Fruit fly (Drosophila melanogaster) whole organism, embryonic: ENCODE results near the gene CG6788.

Source experiments
- ATbp ChIP-seq: fragments of 200-800 bp; sonication (Bioruptor generic); optimal IDR thresholded peaks from 2 replicates; lab custom pipeline; 2017; ENCODE audit warnings: missing biosample characterization, mild to moderate bottlenecking, missing genetic modification characterization, missing genetic modification reagents
- BEAF-32 ChIP-seq: fragments of 200-800 bp; sonication (Bioruptor generic); optimal IDR thresholded peaks from 3 replicates; lab custom pipeline; 2017; ENCODE audit warnings: missing biosample characterization, missing genetic modification characterization, mild to moderate bottlenecking, moderate library complexity, missing genetic modification reagents
- Blimp-1 ChIP-seq: fragments of 200-800 bp; sonication (Bioruptor generic); optimal IDR thresholded peaks from 3 replicates; lab custom pipeline; 2018; ENCODE audit warnings: missing biosample characterization, missing genetic modification characterization, mild to moderate bottlenecking, moderate library complexity, missing genetic modification reagents
- CG1024 ChIP-seq: fragments of 200-800 bp; sonication (Bioruptor generic); IDR thresholded peaks from 2 replicates; pipeline ENCODE4 v1.3.6; 2022; ENCODE audit warnings: missing biosample characterization, missing genetic modification characterization
- CG10267 ChIP-seq: fragments of 200-800 bp; sonication (Bioruptor generic); optimal IDR thresholded peaks from 2 replicates; lab custom pipeline; 2018; ENCODE audit warnings: missing biosample characterization, mild to moderate bottlenecking, missing genetic modification characterization, moderate library complexity
- CG10274 ChIP-seq: fragments of 200-800 bp; sonication (Bioruptor generic); optimal IDR thresholded peaks from 3 replicates; lab custom pipeline; 2017; ENCODE audit warnings: missing biosample characterization, mild to moderate bottlenecking, missing genetic modification characterization
- CG11093 ChIP-seq: fragments of 200-800 bp; sonication (Bioruptor generic); IDR thresholded peaks from 3 replicates; pipeline ENCODE4 v1.3.6; 2022; ENCODE audit warnings: missing biosample characterization, missing genetic modification characterization
- CG12104 ChIP-seq: fragments of 200-800 bp; sonication (Bioruptor generic); optimal IDR thresholded peaks from 3 replicates; lab custom pipeline; 2016; ENCODE audit warnings: missing biosample characterization, missing genetic modification characterization
- CG12769 ChIP-seq: fragments of 200-800 bp; sonication (Bioruptor generic); optimal IDR thresholded peaks from 2 replicates; lab custom pipeline; 2019; ENCODE audit warnings: missing biosample characterization, mild to moderate bottlenecking, missing genetic modification characterization, moderate library complexity
- CG13424 ChIP-seq: fragments of 200-800 bp; sonication (Bioruptor generic); optimal IDR thresholded peaks from 2 replicates; lab custom pipeline; 2019; ENCODE audit warnings: missing biosample characterization, mild to moderate bottlenecking, missing genetic modification characterization, moderate library complexity
- CG13624 ChIP-seq: fragments of 200-800 bp; sonication (Bioruptor generic); optimal IDR thresholded peaks from 2 replicates; lab custom pipeline; 2016; ENCODE audit warnings: missing biosample characterization, missing genetic modification characterization
- CG13775 ChIP-seq: fragments of 200-800 bp; sonication (Bioruptor generic); optimal IDR thresholded peaks from 3 replicates; lab custom pipeline; 2017; ENCODE audit warnings: missing biosample characterization, mild to moderate bottlenecking, missing genetic modification characterization
- CG14965 ChIP-seq: fragments of 200-800 bp; sonication (Bioruptor generic); optimal IDR thresholded peaks from 2 replicates; lab custom pipeline; 2016; ENCODE audit warnings: missing biosample characterization, missing genetic modification characterization, borderline replicate concordance
- CG15479 ChIP-seq: fragments of 200-800 bp; sonication (Bioruptor generic); optimal IDR thresholded peaks from 3 replicates; lab custom pipeline; 2019; ENCODE audit warnings: missing biosample characterization, mild to moderate bottlenecking, missing genetic modification characterization, moderate library complexity
- CG1602 ChIP-seq: fragments of 200-800 bp; sonication (Bioruptor generic); optimal IDR thresholded peaks from 3 replicates; lab custom pipeline; 2016; ENCODE audit warnings: missing biosample characterization, missing genetic modification characterization
- CG16863 ChIP-seq: fragments of 200-800 bp; sonication (Bioruptor generic); optimal IDR thresholded peaks from 3 replicates; lab custom pipeline; 2016; ENCODE audit warnings: missing biosample characterization, missing genetic modification characterization
- CG17802 ChIP-seq: fragments of 200-800 bp; sonication (Bioruptor generic); optimal IDR thresholded peaks from 2 replicates; lab custom pipeline; 2018; ENCODE audit warnings: missing biosample characterization, mild to moderate bottlenecking, missing genetic modification characterization, moderate library complexity
- CG2120 ChIP-seq: fragments of 200-800 bp; sonication (Bioruptor generic); optimal IDR thresholded peaks from 3 replicates; lab custom pipeline; 2016; ENCODE audit warnings: missing biosample characterization, missing genetic modification characterization
- CG32532 ChIP-seq: fragments of 200-800 bp; sonication (Bioruptor generic); IDR thresholded peaks from 2 replicates; pipeline ENCODE4 v1.3.6; 2022; ENCODE audit warnings: missing biosample characterization, missing genetic modification characterization
- CG7987 ChIP-seq: fragments of 200-800 bp; sonication (Bioruptor generic); optimal IDR thresholded peaks from 2 replicates; lab custom pipeline; 2018; ENCODE audit warnings: missing biosample characterization, mild to moderate bottlenecking, missing genetic modification characterization, moderate library complexity
- CG8290 ChIP-seq, 3 experiments: fragments of 200-800 bp; sonication (Bioruptor generic); optimal IDR thresholded peaks; 2 replicates each; lab custom pipeline; 2016 to 2019; ENCODE audit warnings: missing biosample characterization in 3 of 3, missing genetic modification characterization in 3 of 3, mild to moderate bottlenecking in 2 of 3, moderate library complexity in 1 of 3
- CG9797 ChIP-seq: fragments of 200-800 bp; sonication (Bioruptor generic); optimal IDR thresholded peaks from 3 replicates; lab custom pipeline; 2018; ENCODE audit warnings: missing biosample characterization, mild to moderate bottlenecking, missing genetic modification characterization
- Doc3 ChIP-seq: fragments of 200-800 bp; sonication (Bioruptor generic); IDR thresholded peaks from 3 replicates; pipeline ENCODE4 v1.3.6; 2022; ENCODE audit warnings: missing biosample characterization, missing genetic modification characterization; ENCODE audit not compliant: partially characterized antibody
- Fer3 ChIP-seq: fragments of 200-800 bp; sonication (Bioruptor generic); optimal IDR thresholded peaks from 2 replicates; lab custom pipeline; 2018; ENCODE audit warnings: missing biosample characterization, mild to moderate bottlenecking, missing genetic modification characterization, moderate library complexity
- HLH4C ChIP-seq: fragments of 200-800 bp; sonication (Bioruptor generic); IDR thresholded peaks from 3 replicates; pipeline ENCODE4 v1.3.6; 2022; ENCODE audit warnings: missing biosample characterization, missing genetic modification characterization; ENCODE audit not compliant: partially characterized antibody
- Hmr ChIP-seq: fragments of 200-800 bp; sonication (Bioruptor generic); optimal IDR thresholded peaks from 3 replicates; lab custom pipeline; 2017; ENCODE audit warnings: mild to moderate bottlenecking, missing biosample characterization, missing genetic modification reagents, missing genetic modification characterization
- Max ChIP-seq: fragments of 200-800 bp; sonication (Bioruptor generic); optimal IDR thresholded peaks from 2 replicates; lab custom pipeline; 2016; ENCODE audit warnings: missing biosample characterization, mild to moderate bottlenecking, missing genetic modification characterization
- Stat92E ChIP-seq, 3 experiments: fragments of >200 bp in 2 of 3; fragments of 200-800 bp in 1 of 3; sonication (Bioruptor generic) in 1 of 3; optimal IDR thresholded peaks; 2 replicates each; lab custom pipeline; 2017 to 2019; ENCODE audit warnings: missing biosample characterization in 3 of 3, missing genetic modification characterization in 3 of 3, mild to moderate bottlenecking in 1 of 3, moderate library complexity in 1 of 3
- amos ChIP-seq: fragments of 200-800 bp; sonication (Bioruptor generic); IDR thresholded peaks from 2 replicates; pipeline ENCODE4 v1.3.6; 2022; ENCODE audit warnings: missing biosample characterization, missing genetic modification characterization; ENCODE audit not compliant: partially characterized antibody
- ara ChIP-seq: fragments of 200-800 bp; sonication (Bioruptor generic); IDR thresholded peaks from 2 replicates; pipeline ENCODE4 v1.3.6; 2022; ENCODE audit warnings: missing biosample characterization, missing genetic modification characterization
- chn ChIP-seq: fragments of 200-800 bp; sonication (Bioruptor generic); optimal IDR thresholded peaks from 2 replicates; lab custom pipeline; 2016; ENCODE audit warnings: missing biosample characterization, missing genetic modification characterization
- crp ChIP-seq, 2 experiments: fragments of 200-800 bp; sonication (Bioruptor generic); optimal IDR thresholded peaks; 2 replicates in 1 of 2; 3 replicates in 1 of 2; lab custom pipeline; 2017; ENCODE audit warnings: missing biosample characterization in 2 of 2, missing genetic modification characterization in 2 of 2, mild to moderate bottlenecking in 1 of 2, moderate library complexity in 1 of 2
- eyg ChIP-seq: fragments of 200-800 bp; sonication (Bioruptor generic); optimal IDR thresholded peaks from 3 replicates; lab custom pipeline; 2016; ENCODE audit warnings: missing biosample characterization, missing genetic modification characterization
- fd96Cb ChIP-seq: fragments of 200-800 bp; sonication (Bioruptor generic); optimal IDR thresholded peaks from 2 replicates; lab custom pipeline; 2018; ENCODE audit warnings: missing biosample characterization, mild to moderate bottlenecking, missing genetic modification characterization, moderate library complexity
- fu2 ChIP-seq: fragments of 200-800 bp; sonication (Bioruptor generic); optimal IDR thresholded peaks from 2 replicates; lab custom pipeline; 2016; ENCODE audit warnings: missing biosample characterization, missing genetic modification characterization
- gcm ChIP-seq: fragments of 200-800 bp; sonication (Bioruptor generic); optimal IDR thresholded peaks from 2 replicates; lab custom pipeline; 2019; ENCODE audit warnings: missing biosample characterization, mild to moderate bottlenecking, missing genetic modification characterization, moderate library complexity
- gsb-n ChIP-seq: fragments of 200-800 bp; sonication (Bioruptor generic); optimal IDR thresholded peaks from 3 replicates; lab custom pipeline; 2018; ENCODE audit warnings: missing biosample characterization, mild to moderate bottlenecking, missing genetic modification characterization
- jigr1 ChIP-seq: fragments of 200-800 bp; sonication (Bioruptor generic); IDR thresholded peaks from 3 replicates; pipeline ENCODE4 v1.3.6; 2022; ENCODE audit warnings: missing biosample characterization, missing genetic modification characterization
- luna ChIP-seq: fragments of 200-800 bp; sonication (Bioruptor generic); optimal IDR thresholded peaks from 2 replicates; lab custom pipeline; 2016; ENCODE audit warnings: missing biosample characterization, missing genetic modification characterization
- mld ChIP-seq: fragments of 200-800 bp; sonication (Bioruptor generic); IDR thresholded peaks from 3 replicates; pipeline ENCODE4 v1.3.6; 2022; ENCODE audit warnings: missing biosample characterization, missing genetic modification characterization; ENCODE audit not compliant: partially characterized antibody
- nom ChIP-seq: fragments of 200-800 bp; sonication (Bioruptor generic); optimal IDR thresholded peaks from 2 replicates; lab custom pipeline; 2017; ENCODE audit warnings: missing biosample characterization, missing genetic modification characterization, mild to moderate bottlenecking, moderate library complexity, missing genetic modification reagents
- repo ChIP-seq: fragments of 200-800 bp; sonication (Bioruptor generic); optimal IDR thresholded peaks from 2 replicates; lab custom pipeline; 2016; ENCODE audit warnings: missing biosample characterization, missing genetic modification characterization
- row ChIP-seq: fragments of 200-800 bp; sonication (Bioruptor generic); IDR thresholded peaks from 3 replicates; pipeline ENCODE4 v1.3.6; 2022; ENCODE audit warnings: missing biosample characterization, missing genetic modification characterization
- tin ChIP-seq: fragments of 200-800 bp; sonication (Bioruptor generic); optimal IDR thresholded peaks from 3 replicates; lab custom pipeline; 2016; ENCODE audit warnings: missing biosample characterization, missing genetic modification characterization
- trem ChIP-seq: fragments of 200-800 bp; optimal IDR thresholded peaks from 3 replicates; lab custom pipeline; 2019; ENCODE audit warnings: missing biosample characterization, mild to moderate bottlenecking, missing genetic modification characterization, moderate library complexity
- unc-4 ChIP-seq: fragments of 200-800 bp; sonication (Bioruptor generic); IDR thresholded peaks from 2 replicates; pipeline ENCODE4 v1.3.6; 2022; ENCODE audit warnings: missing biosample characterization, missing genetic modification characterization; ENCODE audit not compliant: partially characterized antibody

The CG6788 gene

DNA sequence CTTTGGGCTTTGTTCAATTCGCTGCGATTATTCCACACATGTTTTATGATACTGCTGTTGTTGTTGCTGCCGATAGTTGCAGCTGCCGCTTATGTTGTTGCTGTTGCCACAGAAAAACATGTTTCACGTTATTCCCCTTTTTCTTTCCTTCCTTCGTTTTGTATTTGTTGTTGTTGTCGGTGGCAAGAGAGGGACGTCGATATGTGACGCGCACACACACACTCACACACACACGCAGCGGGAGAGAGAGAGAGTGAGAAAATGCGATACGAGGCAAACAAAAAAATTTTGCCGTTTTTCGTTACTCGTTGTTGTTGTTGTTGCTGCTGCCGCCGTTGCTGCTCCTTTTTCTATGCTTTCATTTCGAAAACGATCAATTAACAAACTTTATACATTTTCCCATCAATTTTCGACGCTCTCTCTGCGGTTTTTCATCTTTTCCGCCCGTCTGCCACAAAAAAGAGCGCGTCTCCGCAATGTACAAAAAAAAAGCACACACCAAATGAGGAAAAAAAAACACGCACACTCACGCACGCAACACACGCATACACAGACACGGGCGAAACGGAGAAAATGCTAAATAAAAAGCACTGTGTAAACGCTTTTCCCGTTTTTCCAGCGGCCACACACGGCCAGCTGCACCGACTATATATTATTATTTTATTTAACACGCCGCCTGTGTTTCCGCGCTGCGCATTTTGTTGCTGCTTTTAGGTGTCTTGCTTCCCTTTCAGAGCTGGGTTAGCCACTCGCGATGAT, 1.3 kb upstream of the CG6788 start (continued):
- TF ChIP-seq crp (GFP tag; optimal IDR thresholded peaks at IDR 0.05; lab: Kevin White, UChicago) = no peak
- TF ChIP-seq jigr1 = no peak
- no peak for TF ChIP-seq chn (GFP tag; lab: Kevin White, UChicago)
- no peak for TF ChIP-seq gcm (GFP tag; lab: Kevin White, UChicago)
- no peak for TF ChIP-seq CG11093 (GFP tag; lab: Robert Waterston, UW)
- TF ChIP-seq trem (tag; lab: Kevin White, UChicago) = no peak
- no peak for TF ChIP-seq unc-4 (GFP tag; lab: Robert Waterston, UW)
- TF ChIP-seq eyg (GFP tag; lab: Kevin White, UChicago) = no peak
- TF ChIP-seq CG17802 (tag; lab: Kevin White, UChicago) = no peak
- TF ChIP-seq CG12769 (tag; lab: Kevin White, UChicago) = peak; percentile 35
- TF ChIP-seq repo (GFP tag; lab: Kevin White, UChicago) = no peak
- no peak for TF ChIP-seq ara (GFP tag; lab: Robert Waterston, UW)
- TF ChIP-seq CG9797 (GFP tag; lab: Kevin White, UChicago) = no peak
- TF ChIP-seq nom (GFP tag; lab: Kevin White, UChicago) = peak; percentile 95
- no peak for TF ChIP-seq Max (GFP tag; lab: Kevin White, UChicago)
- no peak for TF ChIP-seq Blimp-1 (GFP tag; lab: Kevin White, UChicago)
- TF ChIP-seq luna (GFP tag; lab: Kevin White, UChicago) = no peak
- TF ChIP-seq CG14965 (GFP tag; lab: Kevin White, UChicago) = no peak
- no peak for TF ChIP-seq fu2
- TF ChIP-seq gsb-n (tag; lab: Kevin White, UChicago) = no peak
- TF ChIP-seq CG1602 = no peak
- no peak for TF ChIP-seq Fer3 (tag; lab: Kevin White, UChicago)
- TF ChIP-seq CG16863 (GFP tag; lab: Kevin White, UChicago) = no peak
- no peak for TF ChIP-seq CG12104 (GFP tag; lab: Kevin White, UChicago)
- TF ChIP-seq CG15479 (GFP tag; lab: Kevin White, UChicago) = no peak
- TF ChIP-seq, all 482 proteins: peak for 38

DNA sequence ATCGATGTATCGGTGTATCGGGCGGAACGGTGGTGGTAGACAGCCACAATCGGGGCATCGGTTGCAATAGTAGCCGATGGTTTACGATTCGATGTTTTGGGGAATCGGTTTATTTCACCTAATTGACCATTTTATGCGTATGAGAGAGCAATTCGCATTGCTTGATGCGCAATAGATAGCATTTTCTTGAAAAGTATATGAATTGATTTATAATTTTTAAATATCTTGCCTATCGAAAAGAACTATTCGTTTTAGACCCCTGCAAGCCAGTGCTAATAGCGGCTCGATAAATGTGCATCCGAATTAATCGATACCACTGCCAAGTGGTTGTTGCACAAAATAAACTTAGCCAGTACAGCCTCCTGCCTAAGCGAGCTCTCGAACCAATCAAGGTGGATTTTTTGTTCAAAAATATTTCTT, 759 bp upstream of the CG6788 start, which contains the start of gene mnb:
mnb (minus strand) TSS at position 15 of the 420 bp plus-strand sequence.
- TF ChIP-seq CG1024 (GFP tag; lab: Robert Waterston, UW) (no peak), ara (GFP tag; lab: Robert Waterston, UW) (no peak), CG9797 (GFP tag; lab: Kevin White, UChicago) (peak; percentile 58), CG8290 (GFP tag; optimal IDR thresholded peaks at IDR 0.05; lab: Kevin White, UChicago) (peak; percentile 10), CG8290 (tag; optimal IDR thresholded peaks at IDR 0.05; lab: Kevin White, UChicago) (peak in 1 of 2 experiments; percentile 5), CG13624 (GFP tag; lab: Kevin White, UChicago) (peak; percentile 4), CG32532 (peak; percentile 33; the same call in 1 of the 2 replicates), ATbp (GFP tag; lab: Kevin White, UChicago) (no peak), BEAF-32 (GFP tag; lab: Kevin White, UChicago) (peak; percentile 99), tin (GFP tag; lab: Kevin White, UChicago) (peak; percentile 2), Doc3 (peak; percentile 99), Stat92E (GFP tag; optimal IDR thresholded peaks at IDR 0.05; lab: Kevin White, UChicago) (peak in 1 of 3 experiments; percentile 33), mld (GFP tag; lab: Robert Waterston, UW) (peak; percentile 98), CG7987 (GFP tag; lab: Kevin White, UChicago) (no peak), CG10274 (no peak), CG10267 (tag; lab: Kevin White, UChicago) (peak; percentile 46), fd96Cb (tag; lab: Kevin White, UChicago) (no peak), CG13775 (GFP tag; lab: Kevin White, UChicago) (no peak), CG2120 (peak; percentile 42), Hmr (peak; percentile 56), row (GFP tag; lab: Robert Waterston, UW) (peak; percentile 63), CG13424 (peak; percentile 14), HLH4C (GFP tag; lab: Robert Waterston, UW) (peak; percentile 99), amos (peak; percentile 98)
